Worm (Caenorhabditis elegans): ENCODE measurements around the gene best-1.

DNA sequence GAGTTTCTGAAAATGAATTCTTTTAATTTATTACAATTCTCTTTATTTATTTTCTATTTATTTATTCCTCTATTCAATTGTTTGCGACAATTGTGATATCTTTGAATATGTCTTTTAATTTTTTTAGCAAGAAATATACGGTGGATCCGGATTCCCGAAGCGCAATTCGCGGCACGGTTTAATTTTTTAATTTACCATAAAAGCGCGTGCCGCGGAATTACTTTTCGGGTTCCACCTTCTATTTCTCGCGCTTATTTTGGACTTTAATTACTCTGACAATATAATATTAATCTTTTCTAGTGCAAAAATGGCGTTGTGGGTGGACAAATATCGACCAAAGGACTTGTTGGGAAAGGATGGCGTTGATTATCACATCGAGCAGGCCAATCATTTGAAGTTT, 14.1 kb downstream of the best-1 start, which contains the start of gene rfc-3:
- no peak for TF ChIP-seq Y67H2A.10 (GFP tag; conservative IDR thresholded peaks at IDR 0.05)
- TF ChIP-seq cebp-1 (GFP tag; IDR thresholded peaks at IDR 0.05) = no peak
- TF ChIP-seq cebp-1 (tag; optimal IDR thresholded peaks at IDR 0.05) = no peak
- TF ChIP-seq F37B4.10 (GFP tag; IDR thresholded peaks at IDR 0.05) = no peak
- no peak for TF ChIP-seq egrh-3 (GFP tag; IDR thresholded peaks at IDR 0.05)
- TF ChIP-seq him-1 (tag; optimal IDR thresholded peaks at IDR 0.05) = no peak
- TF ChIP-seq pha-4 (tag; optimal IDR thresholded peaks at IDR 0.05) = no peak
- no peak for TF ChIP-seq T07F8.4 (tag; optimal IDR thresholded peaks at IDR 0.05)
- no peak for TF ChIP-seq K12H6.12 (tag; optimal IDR thresholded peaks at IDR 0.05)
- TF ChIP-seq ets-4 (GFP tag; optimal IDR thresholded peaks at IDR 0.05) = no peak
- no peak for TF ChIP-seq D2030.7 (GFP tag; IDR thresholded peaks at IDR 0.05)
- no peak for TF ChIP-seq F10E7.11 (tag; optimal IDR thresholded peaks at IDR 0.05)
- no peak for TF ChIP-seq ztf-6 (GFP tag; IDR thresholded peaks at IDR 0.05)
- no peak for TF ChIP-seq T26A5.8 (tag; optimal IDR thresholded peaks at IDR 0.05)
- no peak for TF ChIP-seq hrde-1 (tag; optimal IDR thresholded peaks at IDR 0.05; ENCODE audit: borderline replicate concordance)

Measured in whole organism, young adult.